Worm (Caenorhabditis elegans) whole organism, L1 larva: ENCODE measurements around the gene fbxa-215.

Experiments
- C04F5.9 ChIP-seq: sonication (generic microtip); optimal IDR thresholded peaks from 2 replicates; lab custom pipeline; 2016; ENCODE audit warnings: missing genetic modification characterization, missing compliant biosample characterization
- C34B4.2 ChIP-seq: sonication (generic microtip); optimal IDR thresholded peaks from 2 replicates; lab custom pipeline; 2017; ENCODE audit warnings: mild to moderate bottlenecking, missing genetic modification characterization, missing compliant biosample characterization
- F16B12.6 ChIP-seq: fragments of 150-350 bp; optimal IDR thresholded peaks from 2 replicates; lab custom pipeline; 2014; ENCODE audit warnings: missing biosample characterization, missing genetic modification characterization
- Y116A8C.19 ChIP-seq: sonication (generic microtip); optimal IDR thresholded peaks from 2 replicates; lab custom pipeline; 2016; ENCODE audit warnings: missing compliant biosample characterization, missing genetic modification characterization, borderline replicate concordance
- alr-1 ChIP-seq: fragments of 200-800 bp; sonication (Bioruptor generic); optimal IDR thresholded peaks from 2 replicates; lab custom pipeline; 2018; ENCODE audit warnings: borderline replicate concordance, mild to moderate bottlenecking, missing genetic modification characterization, missing compliant biosample characterization
- ama-1 ChIP-seq: fragments of 150-350 bp; optimal IDR thresholded peaks from 2 replicates; lab custom pipeline; 2014
- ceh-88 ChIP-seq: fragments of 200-800 bp; sonication (Bioruptor generic); IDR thresholded peaks from 2 replicates; pipeline ENCODE4 v1.3.6; 2022; ENCODE audit warnings: missing genetic modification characterization, missing compliant biosample characterization
- ces-1 ChIP-seq: fragments of 150-350 bp; optimal IDR thresholded peaks from 2 replicates; lab custom pipeline; 2014; ENCODE audit warnings: missing biosample characterization, missing genetic modification reagents, missing genetic modification characterization
- dsc-1 ChIP-seq: sonication (generic microtip); optimal IDR thresholded peaks from 2 replicates; lab custom pipeline; 2016; ENCODE audit warnings: mild to moderate bottlenecking, missing genetic modification characterization, missing compliant biosample characterization
- efl-1 ChIP-seq, 4 experiments: fragments of 150-350 bp; optimal IDR thresholded peaks in 3 of 4; peaks in 1 of 4; 1 replicate in 1 of 4; 2 replicates in 3 of 4; lab custom pipeline; 2014; ENCODE audit warnings: missing biosample characterization in 2 of 4, missing genetic modification characterization in 2 of 4, missing genetic modification reagents in 2 of 4
- efl-3 ChIP-seq: fragments of 200-800 bp; sonication (Bioruptor generic); optimal IDR thresholded peaks from 2 replicates; lab custom pipeline; 2018; ENCODE audit warnings: mild to moderate bottlenecking, missing genetic modification characterization, missing compliant biosample characterization
- egl-13 ChIP-seq: sonication (generic microtip); optimal IDR thresholded peaks from 2 replicates; lab custom pipeline; 2016; ENCODE audit warnings: missing genotype, missing genetic modification reagents, missing genetic modification characterization, missing compliant biosample characterization
- egl-27 ChIP-seq, 2 experiments: fragments of 150-350 bp in 1 of 2; sonication (generic microtip); optimal IDR thresholded peaks; 3 replicates each; lab custom pipeline; 2017 to 2018; ENCODE audit warnings: missing biosample characterization in 2 of 2, missing genetic modification characterization in 2 of 2, missing genetic modification reagents in 2 of 2
- elt-2 ChIP-seq: sonication (generic microtip); optimal IDR thresholded peaks from 2 replicates; lab custom pipeline; 2016; ENCODE audit warnings: missing genetic modification characterization, mild to moderate bottlenecking, inconsistent platforms, missing compliant biosample characterization, missing genetic modification reagents
- fkh-10 ChIP-seq: sonication (generic microtip); optimal IDR thresholded peaks from 2 replicates; lab custom pipeline; 2017; ENCODE audit warnings: missing biosample characterization, missing genetic modification reagents, missing genetic modification characterization
- fkh-8 ChIP-seq: sonication (generic microtip); optimal IDR thresholded peaks from 2 replicates; lab custom pipeline; 2016; ENCODE audit warnings: mild to moderate bottlenecking, missing genetic modification characterization, missing compliant biosample characterization
- hlh-4 ChIP-seq: sonication (generic microtip); optimal IDR thresholded peaks from 2 replicates; lab custom pipeline; 2016; ENCODE audit warnings: mild to moderate bottlenecking, missing genetic modification characterization, missing compliant biosample characterization
- hpl-2 ChIP-seq: fragments of 150-350 bp; optimal IDR thresholded peaks from 2 replicates; lab custom pipeline; 2014; ENCODE audit warnings: missing biosample characterization, missing genetic modification reagents, missing genetic modification characterization
- irx-1 ChIP-seq: sonication (generic microtip); optimal IDR thresholded peaks from 2 replicates; lab custom pipeline; 2016; ENCODE audit warnings: missing genetic modification characterization, missing compliant biosample characterization
- isw-1 ChIP-seq: fragments of 200-800 bp; sonication (Bioruptor generic); IDR thresholded peaks from 2 replicates; pipeline ENCODE4 v1.3.6; 2022; ENCODE audit warnings: missing genetic modification characterization, missing compliant biosample characterization
- lin-35 ChIP-seq, 2 experiments: fragments of 150-350 bp; optimal IDR thresholded peaks; 2 replicates each; lab custom pipeline; 2014; ENCODE audit warnings: missing biosample characterization in 2 of 2, missing genetic modification characterization in 2 of 2, missing genetic modification reagents in 2 of 2
- lsy-2 ChIP-seq, 2 experiments: fragments of 150-350 bp; optimal IDR thresholded peaks; 2 replicates each; lab custom pipeline; 2014; ENCODE audit warnings: missing biosample characterization in 2 of 2, missing genetic modification characterization in 2 of 2
- mdl-1 ChIP-seq, 2 experiments: fragments of 150-350 bp; optimal IDR thresholded peaks; 2 replicates each; lab custom pipeline; 2014 to 2017; ENCODE audit warnings: missing biosample characterization in 2 of 2, missing genetic modification characterization in 2 of 2, inconsistent platforms in 1 of 2
- mep-1 ChIP-seq: fragments of 150-350 bp; optimal IDR thresholded peaks from 2 replicates; lab custom pipeline; 2014; ENCODE audit warnings: missing biosample characterization, missing genetic modification characterization
- nhr-20 ChIP-seq: sonication (generic microtip); optimal IDR thresholded peaks from 2 replicates; lab custom pipeline; 2016; ENCODE audit warnings: mild to moderate bottlenecking, missing genetic modification characterization, missing compliant biosample characterization
- nhr-237 ChIP-seq: fragments of 150-350 bp; optimal IDR thresholded peaks from 2 replicates; lab custom pipeline; 2014; ENCODE audit warnings: missing biosample characterization, missing genetic modification characterization
- nhr-28 ChIP-seq: fragments of 150-350 bp; optimal IDR thresholded peaks from 2 replicates; lab custom pipeline; 2014; ENCODE audit warnings: missing biosample characterization, missing genetic modification characterization
- nhr-71 ChIP-seq: sonication (generic microtip); optimal IDR thresholded peaks from 2 replicates; lab custom pipeline; 2016; ENCODE audit warnings: mild to moderate bottlenecking, missing genetic modification characterization, moderate library complexity, missing compliant biosample characterization
- nhr-76 ChIP-seq: sonication (generic microtip); optimal IDR thresholded peaks from 2 replicates; lab custom pipeline; 2017; ENCODE audit warnings: missing biosample characterization, missing genetic modification characterization
- nhr-77 ChIP-seq: fragments of 150-350 bp; optimal IDR thresholded peaks from 2 replicates; lab custom pipeline; 2014; ENCODE audit warnings: missing biosample characterization, missing genetic modification characterization
- nhr-90 ChIP-seq: sonication (generic microtip); optimal IDR thresholded peaks from 2 replicates; lab custom pipeline; 2016; ENCODE audit warnings: mild to moderate bottlenecking, missing genetic modification characterization, missing compliant biosample characterization; ENCODE audit not compliant: poor library complexity
- pqm-1 ChIP-seq: sonication (generic microtip); optimal IDR thresholded peaks from 3 replicates; lab custom pipeline; 2017; ENCODE audit warnings: missing biosample characterization, missing genetic modification characterization
- skn-1 ChIP-seq: fragments of 150-350 bp; optimal IDR thresholded peaks from 2 replicates; lab custom pipeline; 2014; ENCODE audit warnings: missing biosample characterization, missing genetic modification characterization
- sox-4 ChIP-seq: sonication (generic microtip); optimal IDR thresholded peaks from 2 replicates; lab custom pipeline; 2016; ENCODE audit warnings: missing genetic modification characterization, missing compliant biosample characterization
- sptf-1 ChIP-seq: fragments of 150-350 bp; optimal IDR thresholded peaks from 2 replicates; lab custom pipeline; 2014; ENCODE audit warnings: missing biosample characterization, missing genetic modification characterization
- swsn-7 ChIP-seq: sonication (generic microtip); optimal IDR thresholded peaks from 2 replicates; lab custom pipeline; 2016; ENCODE audit warnings: missing genetic modification characterization, missing compliant biosample characterization
- tlp-1 ChIP-seq: fragments of 150-350 bp; optimal IDR thresholded peaks from 2 replicates; lab custom pipeline; 2014; ENCODE audit warnings: missing biosample characterization, missing genetic modification characterization
- vab-15 ChIP-seq: sonication (generic microtip); optimal IDR thresholded peaks from 2 replicates; lab custom pipeline; 2017; ENCODE audit warnings: missing genotype, mild to moderate bottlenecking, missing genetic modification characterization, missing compliant biosample characterization
- zip-4 ChIP-seq: fragments of 200-800 bp; sonication (Bioruptor generic); optimal IDR thresholded peaks from 2 replicates; lab custom pipeline; 2018; ENCODE audit warnings: mild to moderate bottlenecking, missing genetic modification characterization, moderate library complexity, missing compliant biosample characterization

Gene fbxa-215

DNA sequence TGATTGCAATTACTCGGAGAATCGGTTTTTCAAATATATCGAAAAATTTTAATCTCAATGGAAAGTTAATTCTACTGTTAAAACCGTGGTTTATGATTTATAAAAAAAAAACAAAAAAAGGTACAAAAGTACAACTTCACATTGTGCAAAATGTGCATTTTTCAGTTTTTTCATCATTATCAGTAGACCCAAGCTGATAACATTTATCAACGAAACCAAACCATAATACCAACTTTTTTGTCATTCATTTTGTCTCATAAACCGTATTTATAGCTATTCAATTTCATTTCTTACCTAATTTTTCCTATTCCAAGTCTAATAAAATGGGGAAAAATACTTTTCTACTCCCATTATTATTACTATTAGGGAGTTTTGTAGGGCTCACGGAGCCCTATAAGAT is 27.7 kb downstream of the fbxa-215 start, which contains the start of gene ugt-22:
Gene ugt-22 (plus strand): TSS at position 234 of the 400 bp plus-strand sequence.
- TF ChIP-seq nhr-90 (tag; lab: Kevin White, UChicago) (no peak), irx-1 (no peak), lin-35 (GFP tag; optimal IDR thresholded peaks at IDR 0.05; lab: Kevin White, UChicago) (peak in 1 of 2 experiments; percentile 8), elt-2 (tag; lab: Kevin White, UChicago) (peak; percentile 80), tlp-1 (tag; lab: Kevin White, UChicago) (peak; percentile 1), ceh-88 (GFP tag; lab: Robert Waterston, UW) (no peak), efl-1 (optimal IDR thresholded peaks at IDR 0.05; lab: Kevin White, UChicago) (no peak), efl-1 (GFP tag; optimal IDR thresholded peaks at IDR 0.05 in 1 of 2; lab: Kevin White, UChicago) (peak in 1 of 2 experiments; percentile 66)

- no peak for TF ChIP-seq lsy-2 (tag; optimal IDR thresholded peaks at IDR 0.05; lab: Kevin White, UChicago)
- TF ChIP-seq sox-4 (tag; lab: Kevin White, UChicago), result no peak
- TF ChIP-seq ama-1 (lab: Kevin White, UChicago), result no peak
- TF ChIP-seq fkh-8 (tag; lab: Kevin White, UChicago), result no peak
- no peak for TF ChIP-seq hpl-2
- TF ChIP-seq pqm-1, result no peak
- TF ChIP-seq nhr-77 (tag; lab: Kevin White, UChicago), result no peak
- no peak for TF ChIP-seq egl-13 (tag; lab: Kevin White, UChicago)
- no peak for TF ChIP-seq C04F5.9 (tag; lab: Kevin White, UChicago)
- no peak for TF ChIP-seq zip-4 (GFP tag; lab: Kevin White, UChicago)
- no peak for TF ChIP-seq Y116A8C.19 (tag; lab: Kevin White, UChicago)
- no peak for TF ChIP-seq efl-3 (GFP tag; lab: Kevin White, UChicago)
- no peak for TF ChIP-seq F16B12.6
- no peak for TF ChIP-seq nhr-76 (tag; lab: Kevin White, UChicago)
- no peak for TF ChIP-seq egl-27 (tag; optimal IDR thresholded peaks at IDR 0.05; lab: Kevin White, UChicago)
These were observed 29.7 kb downstream of the fbxa-215 start, which contains the start of gene C08F11.7 for ce11 chrIV:13636975-13637374. C08F11.7 (plus strand) TSS chrIV:13637275.

ce11 chrIV:13633165-13633564 is 33.5 kb downstream of the fbxa-215 start, which contains the start of gene fbxa-98:
fbxa-98 (plus strand) TSS chrIV:13633407.
- TF ChIP-seq swsn-7 (tag; lab: Kevin White, UChicago) (no peak), dsc-1 (no peak), nhr-237 (tag; lab: Kevin White, UChicago) (no peak), skn-1 (tag; lab: Kevin White, UChicago) (no peak), isw-1 (no peak), nhr-28 (tag; lab: Kevin White, UChicago) (no peak), hlh-4 (tag; lab: Kevin White, UChicago) (no peak), alr-1 (tag; lab: Kevin White, UChicago) (no peak), mep-1 (tag; lab: Kevin White, UChicago) (no peak), ces-1 (GFP tag; lab: Kevin White, UChicago) (no peak)

ce11 chrIV:13632613-13633012 is 34.1 kb downstream of the fbxa-215 start:
- TF ChIP-seq mdl-1 (tag; optimal IDR thresholded peaks at IDR 0.05; lab: Kevin White, UChicago) (no peak), nhr-20 (tag; lab: Kevin White, UChicago) (no peak), sptf-1 (no peak), mep-1 (tag; lab: Kevin White, UChicago) (no peak), C34B4.2 (no peak), fkh-10 (GFP tag; lab: Kevin White, UChicago) (no peak), nhr-28 (tag; lab: Kevin White, UChicago) (no peak), vab-15 (no peak), nhr-71 (tag; lab: Kevin White, UChicago) (no peak), lin-35 (GFP tag; optimal IDR thresholded peaks at IDR 0.05; lab: Kevin White, UChicago) (no peak), hlh-4 (tag; lab: Kevin White, UChicago) (no peak)
